Worm (Caenorhabditis elegans) whole organism, L1 larva: ENCODE data around the gene erd-2.2.

Experiments used
- C16A3.4 ChIP-seq: fragments of 150-350 bp; optimal IDR thresholded peaks from 2 replicates; lab custom pipeline; 2014; ENCODE audit warnings: missing biosample characterization, missing genetic modification characterization
- F16B12.6 ChIP-seq: fragments of 150-350 bp; optimal IDR thresholded peaks from 2 replicates; lab custom pipeline; 2014; ENCODE audit warnings: missing biosample characterization, missing genetic modification characterization
- blmp-1 ChIP-seq: fragments of 150-350 bp; optimal IDR thresholded peaks from 2 replicates; lab custom pipeline; 2014; ENCODE audit warnings: missing biosample characterization, missing genetic modification characterization
- ceh-63 ChIP-seq: fragments of 200-800 bp; sonication (Bioruptor generic); optimal IDR thresholded peaks from 2 replicates; lab custom pipeline; 2018; ENCODE audit warnings: mild to moderate bottlenecking, missing genetic modification characterization, missing compliant biosample characterization
- ceh-8 ChIP-seq: fragments of 200-800 bp; sonication (Bioruptor generic); optimal IDR thresholded peaks from 2 replicates; lab custom pipeline; 2018; ENCODE audit warnings: mild to moderate bottlenecking, missing genetic modification characterization, moderate library complexity, missing compliant biosample characterization
- ceh-82 ChIP-seq, 3 experiments: fragments of 150-350 bp in 1 of 3; sonication (generic microtip) in 2 of 3; optimal IDR thresholded peaks; 2 replicates each; lab custom pipeline; 2014 to 2017; ENCODE audit warnings: missing biosample characterization in 3 of 3, missing genetic modification characterization in 3 of 3
- ceh-88 ChIP-seq: fragments of 200-800 bp; sonication (Bioruptor generic); IDR thresholded peaks from 2 replicates; pipeline ENCODE4 v1.3.6; 2022; ENCODE audit warnings: missing genetic modification characterization, missing compliant biosample characterization
- ces-1 ChIP-seq: fragments of 150-350 bp; optimal IDR thresholded peaks from 2 replicates; lab custom pipeline; 2014; ENCODE audit warnings: missing biosample characterization, missing genetic modification reagents, missing genetic modification characterization
- dpl-1 ChIP-seq, 3 experiments: fragments of 150-350 bp in 2 of 3; sonication (generic microtip) in 1 of 3; optimal IDR thresholded peaks; 2 replicates each; lab custom pipeline; 2014 to 2017; ENCODE audit warnings: missing biosample characterization in 3 of 3, missing genetic modification characterization in 3 of 3, missing genetic modification reagents in 3 of 3
- dsc-1 ChIP-seq: sonication (generic microtip); optimal IDR thresholded peaks from 2 replicates; lab custom pipeline; 2016; ENCODE audit warnings: mild to moderate bottlenecking, missing genetic modification characterization, missing compliant biosample characterization
- efl-3 ChIP-seq: fragments of 200-800 bp; sonication (Bioruptor generic); optimal IDR thresholded peaks from 2 replicates; lab custom pipeline; 2018; ENCODE audit warnings: mild to moderate bottlenecking, missing genetic modification characterization, missing compliant biosample characterization
- egl-13 ChIP-seq: sonication (generic microtip); optimal IDR thresholded peaks from 2 replicates; lab custom pipeline; 2016; ENCODE audit warnings: missing genotype, missing genetic modification reagents, missing genetic modification characterization, missing compliant biosample characterization
- egl-27 ChIP-seq, 2 experiments: fragments of 150-350 bp in 1 of 2; sonication (generic microtip); optimal IDR thresholded peaks; 3 replicates each; lab custom pipeline; 2017 to 2018; ENCODE audit warnings: missing biosample characterization in 2 of 2, missing genetic modification characterization in 2 of 2, missing genetic modification reagents in 2 of 2
- elt-2 ChIP-seq: sonication (generic microtip); optimal IDR thresholded peaks from 2 replicates; lab custom pipeline; 2016; ENCODE audit warnings: missing genetic modification characterization, mild to moderate bottlenecking, inconsistent platforms, missing compliant biosample characterization, missing genetic modification reagents
- elt-3 ChIP-seq, 6 experiments: fragments of 150-350 bp in 1 of 6; sonication (generic microtip); optimal IDR thresholded peaks; 2 replicates each; lab custom pipeline; 2017 to 2018; ENCODE audit warnings: missing biosample characterization in 6 of 6, missing genetic modification characterization in 6 of 6, inconsistent platforms in 1 of 6
- ets-5 ChIP-seq: fragments of 200-800 bp; sonication (Bioruptor generic); IDR thresholded peaks from 2 replicates; pipeline ENCODE4 v1.3.6; 2022; ENCODE audit warnings: missing genetic modification characterization, missing compliant biosample characterization
- fkh-4 ChIP-seq: sonication (generic microtip); optimal IDR thresholded peaks from 2 replicates; lab custom pipeline; 2016; ENCODE audit warnings: missing compliant biosample characterization, missing genetic modification characterization, borderline replicate concordance
- fkh-8 ChIP-seq: sonication (generic microtip); optimal IDR thresholded peaks from 2 replicates; lab custom pipeline; 2016; ENCODE audit warnings: mild to moderate bottlenecking, missing genetic modification characterization, missing compliant biosample characterization
- fos-1 ChIP-seq: fragments of 150-350 bp; optimal IDR thresholded peaks from 2 replicates; lab custom pipeline; 2014; ENCODE audit warnings: missing biosample characterization, missing genetic modification characterization
- irx-1 ChIP-seq: sonication (generic microtip); optimal IDR thresholded peaks from 2 replicates; lab custom pipeline; 2016; ENCODE audit warnings: missing genetic modification characterization, missing compliant biosample characterization
- lin-13 ChIP-seq: fragments of 150-350 bp; optimal IDR thresholded peaks from 2 replicates; lab custom pipeline; 2014; ENCODE audit warnings: missing biosample characterization, missing genetic modification reagents, missing genetic modification characterization
- lin-14 ChIP-seq: fragments of 200-800 bp; sonication (Bioruptor generic); optimal IDR thresholded peaks from 2 replicates; lab custom pipeline; 2018; ENCODE audit warnings: mild to moderate bottlenecking, missing genetic modification characterization, moderate library complexity, missing compliant biosample characterization
- lin-35 ChIP-seq, 2 experiments: fragments of 150-350 bp; optimal IDR thresholded peaks; 2 replicates each; lab custom pipeline; 2014; ENCODE audit warnings: missing biosample characterization in 2 of 2, missing genetic modification characterization in 2 of 2, missing genetic modification reagents in 2 of 2
- lin-39 ChIP-seq: fragments of 150-350 bp; optimal IDR thresholded peaks from 2 replicates; lab custom pipeline; 2014; ENCODE audit warnings: missing biosample characterization, missing genetic modification reagents, missing genetic modification characterization
- lir-3 ChIP-seq: sonication (generic microtip); optimal IDR thresholded peaks from 2 replicates; lab custom pipeline; 2016; ENCODE audit warnings: mild to moderate bottlenecking, missing genetic modification characterization, moderate library complexity, missing compliant biosample characterization; ENCODE audit not compliant: poor library complexity
- mab-9 ChIP-seq: fragments of 200-800 bp; sonication (Bioruptor generic); IDR thresholded peaks from 2 replicates; pipeline ENCODE4 v1.3.6; 2022; ENCODE audit warnings: missing genetic modification reagents, missing genetic modification characterization, missing compliant biosample characterization
- mdl-1 ChIP-seq, 2 experiments: fragments of 150-350 bp; optimal IDR thresholded peaks; 2 replicates each; lab custom pipeline; 2014 to 2017; ENCODE audit warnings: missing biosample characterization in 2 of 2, missing genetic modification characterization in 2 of 2, inconsistent platforms in 1 of 2
- mef-2 ChIP-seq: fragments of 150-350 bp; optimal IDR thresholded peaks from 2 replicates; lab custom pipeline; 2014; ENCODE audit warnings: missing biosample characterization, missing genetic modification characterization
- nhr-11 ChIP-seq: fragments of 150-350 bp; optimal IDR thresholded peaks from 2 replicates; lab custom pipeline; 2014; ENCODE audit warnings: missing biosample characterization, missing genetic modification characterization
- nhr-12 ChIP-seq: sonication (generic microtip); optimal IDR thresholded peaks from 2 replicates; lab custom pipeline; 2017; ENCODE audit warnings: missing biosample characterization, missing genetic modification characterization
- nhr-19 ChIP-seq: fragments of 200-800 bp; sonication (Bioruptor generic); conservative IDR thresholded peaks from 2 replicates; pipeline ENCODE4 v1.3.6; 2022; ENCODE audit warnings: missing genetic modification characterization, missing compliant biosample characterization
- nhr-20 ChIP-seq: sonication (generic microtip); optimal IDR thresholded peaks from 2 replicates; lab custom pipeline; 2016; ENCODE audit warnings: mild to moderate bottlenecking, missing genetic modification characterization, missing compliant biosample characterization
- nhr-237 ChIP-seq: fragments of 150-350 bp; optimal IDR thresholded peaks from 2 replicates; lab custom pipeline; 2014; ENCODE audit warnings: missing biosample characterization, missing genetic modification characterization
- nhr-28 ChIP-seq: fragments of 150-350 bp; optimal IDR thresholded peaks from 2 replicates; lab custom pipeline; 2014; ENCODE audit warnings: missing biosample characterization, missing genetic modification characterization
- nhr-47 ChIP-seq: sonication (generic microtip); optimal IDR thresholded peaks from 2 replicates; lab custom pipeline; 2016; ENCODE audit warnings: mild to moderate bottlenecking, missing genetic modification characterization, moderate library complexity, missing compliant biosample characterization
- nhr-71 ChIP-seq: sonication (generic microtip); optimal IDR thresholded peaks from 2 replicates; lab custom pipeline; 2016; ENCODE audit warnings: mild to moderate bottlenecking, missing genetic modification characterization, moderate library complexity, missing compliant biosample characterization
- nhr-77 ChIP-seq: fragments of 150-350 bp; optimal IDR thresholded peaks from 2 replicates; lab custom pipeline; 2014; ENCODE audit warnings: missing biosample characterization, missing genetic modification characterization
- nhr-85 ChIP-seq: sonication (generic microtip); peaks from one replicate; lab custom pipeline; 2016; ENCODE audit warnings: missing genetic modification characterization, inconsistent platforms, missing compliant biosample characterization
- pag-3 ChIP-seq: sonication (generic microtip); optimal IDR thresholded peaks from 2 replicates; lab custom pipeline; 2017; ENCODE audit warnings: missing genetic modification characterization, mild to moderate bottlenecking, missing compliant biosample characterization, antibody characterized with exemption, borderline replicate concordance; ENCODE audit not compliant: insufficient read depth
- pax-3 ChIP-seq: fragments of 200-800 bp; sonication (Bioruptor generic); optimal IDR thresholded peaks from 2 replicates; lab custom pipeline; 2018; ENCODE audit warnings: mild to moderate bottlenecking, missing genetic modification characterization, moderate library complexity, missing compliant biosample characterization
- rnt-1 ChIP-seq: sonication (generic microtip); optimal IDR thresholded peaks from 2 replicates; lab custom pipeline; 2016; ENCODE audit warnings: mild to moderate bottlenecking, missing genetic modification characterization, moderate library complexity, missing compliant biosample characterization
- skn-1 ChIP-seq: fragments of 150-350 bp; optimal IDR thresholded peaks from 2 replicates; lab custom pipeline; 2014; ENCODE audit warnings: missing biosample characterization, missing genetic modification characterization
- sox-4 ChIP-seq: sonication (generic microtip); optimal IDR thresholded peaks from 2 replicates; lab custom pipeline; 2016; ENCODE audit warnings: missing genetic modification characterization, missing compliant biosample characterization
- sptf-1 ChIP-seq: fragments of 150-350 bp; optimal IDR thresholded peaks from 2 replicates; lab custom pipeline; 2014; ENCODE audit warnings: missing biosample characterization, missing genetic modification characterization
- swsn-7 ChIP-seq: sonication (generic microtip); optimal IDR thresholded peaks from 2 replicates; lab custom pipeline; 2016; ENCODE audit warnings: missing genetic modification characterization, missing compliant biosample characterization
- tbx-2 ChIP-seq: sonication (generic microtip); optimal IDR thresholded peaks from 2 replicates; lab custom pipeline; 2016; ENCODE audit warnings: missing genetic modification characterization, missing compliant biosample characterization
- unc-30 ChIP-seq: sonication (generic microtip); optimal IDR thresholded peaks from 2 replicates; lab custom pipeline; 2017; ENCODE audit warnings: missing biosample characterization, missing genetic modification characterization
- unc-62 ChIP-seq: fragments of 150-350 bp; optimal IDR thresholded peaks from 2 replicates; lab custom pipeline; 2014; ENCODE audit warnings: missing biosample characterization, missing genetic modification reagents, missing genetic modification characterization
- unc-86 ChIP-seq: sonication (generic microtip); optimal IDR thresholded peaks from 2 replicates; lab custom pipeline; 2016; ENCODE audit warnings: missing genetic modification characterization, missing compliant biosample characterization
- zag-1 ChIP-seq: fragments of 150-350 bp; optimal IDR thresholded peaks from 2 replicates; lab custom pipeline; 2014; ENCODE audit warnings: missing biosample characterization, missing genetic modification characterization
- zip-4 ChIP-seq: fragments of 200-800 bp; sonication (Bioruptor generic); optimal IDR thresholded peaks from 2 replicates; lab custom pipeline; 2018; ENCODE audit warnings: mild to moderate bottlenecking, missing genetic modification characterization, moderate library complexity, missing compliant biosample characterization
- ztf-4 ChIP-seq: fragments of 150-350 bp; optimal IDR thresholded peaks from 2 replicates; lab custom pipeline; 2014; ENCODE audit warnings: missing biosample characterization, missing genetic modification characterization

erd-2.2 gene

ce11 chrIII:5940525-5940974 lies 33.7 kb downstream of the erd-2.2 start:
- TF ChIP-seq mab-9 (GFP tag; lab: Robert Waterston, UW) (no peak), mdl-1 (tag; optimal IDR thresholded peaks at IDR 0.05; lab: Kevin White, UChicago) (peak in 1 of 2 experiments; percentile 94), unc-62 (no peak), elt-2 (tag; lab: Kevin White, UChicago) (no peak), zip-4 (GFP tag; lab: Kevin White, UChicago) (peak; percentile 56), lin-35 (GFP tag; optimal IDR thresholded peaks at IDR 0.05; lab: Kevin White, UChicago) (peak; percentile 48 to 75), C16A3.4 (tag; lab: Kevin White, UChicago) (peak; percentile 55), nhr-28 (tag; lab: Kevin White, UChicago) (no peak), swsn-7 (tag; lab: Kevin White, UChicago) (peak; percentile 52), unc-86 (tag; lab: Kevin White, UChicago) (peak; percentile 29), lin-14 (GFP tag; lab: Kevin White, UChicago) (peak; percentile 84), dsc-1 (tag; lab: Kevin White, UChicago) (peak; percentile 24), mef-2 (tag; lab: Kevin White, UChicago) (peak; percentile 39), efl-3 (GFP tag; lab: Kevin White, UChicago) (no peak), nhr-237 (tag; lab: Kevin White, UChicago) (peak; percentile 14), tbx-2 (tag; lab: Kevin White, UChicago) (peak; percentile 35), nhr-47 (tag; lab: Kevin White, UChicago) (peak; percentile 49), zag-1 (no peak), ceh-82 (tag; optimal IDR thresholded peaks at IDR 0.05; lab: Kevin White, UChicago) (peak in 1 of 3 experiments; percentile 67), ceh-63 (GFP tag; lab: Kevin White, UChicago) (no peak), fkh-4 (tag; lab: Kevin White, UChicago) (no peak), blmp-1 (peak; percentile 36), rnt-1 (tag; lab: Kevin White, UChicago) (peak; percentile 37), ces-1 (GFP tag; lab: Kevin White, UChicago) (no peak), unc-30 (tag; lab: Kevin White, UChicago) (no peak), fkh-8 (peak; percentile 70), pag-3 (tag; lab: Kevin White, UChicago) (no peak), lir-3 (tag; lab: Kevin White, UChicago) (peak; percentile 45), nhr-77 (tag; lab: Kevin White, UChicago) (peak; percentile 3), ets-5 (GFP tag; lab: Robert Waterston, UW) (no peak), sox-4 (tag; lab: Kevin White, UChicago) (no peak), nhr-12 (no peak), fos-1 (tag; lab: Kevin White, UChicago) (peak; percentile 19), ceh-8 (peak; percentile 15), F16B12.6 (peak; percentile 24), dpl-1 (GFP tag; optimal IDR thresholded peaks at IDR 0.05; lab: Kevin White, UChicago) (peak; percentile 1 to 33 (median 24)), nhr-20 (peak; percentile 59), egl-13 (no peak), skn-1 (tag; lab: Kevin White, UChicago) (peak; percentile 29), egl-27 (tag; optimal IDR thresholded peaks at IDR 0.05; lab: Kevin White, UChicago) (no peak), nhr-85 (peak; percentile 75), nhr-71 (peak; percentile 71), lin-39 (no peak), lin-13 (GFP tag; lab: Kevin White, UChicago) (peak; percentile 60), sptf-1 (no peak), nhr-11 (tag; lab: Kevin White, UChicago) (no peak), irx-1 (tag; lab: Kevin White, UChicago) (peak; percentile 21), nhr-19 (GFP tag; lab: Robert Waterston, UW) (peak; percentile 55), ztf-4 (tag; lab: Kevin White, UChicago) (peak; percentile 27), elt-3 (tag; optimal IDR thresholded peaks at IDR 0.05; lab: Kevin White, UChicago) (peak in 1 of 6 experiments; percentile 7), ceh-88 (GFP tag; lab: Robert Waterston, UW) (no peak), pax-3 (tag; lab: Kevin White, UChicago) (no peak)
